Fruit fly (Drosophila melanogaster) whole organism, embryonic: ENCODE data around the gene cwo.

ENCODE experiments used
- Atf6 ChIP-seq: fragments of 200-800 bp; sonication (Bioruptor generic); IDR thresholded peaks from 2 replicates; pipeline ENCODE4 v1.3.6; 2022; ENCODE audit warnings: missing biosample characterization, missing genetic modification characterization
- CG12299 ChIP-seq: fragments of 200-800 bp; sonication (Bioruptor generic); optimal IDR thresholded peaks from 2 replicates; lab custom pipeline; 2018; ENCODE audit warnings: missing biosample characterization, mild to moderate bottlenecking, missing genetic modification characterization
- CG12769 ChIP-seq: fragments of 200-800 bp; sonication (Bioruptor generic); optimal IDR thresholded peaks from 2 replicates; lab custom pipeline; 2019; ENCODE audit warnings: missing biosample characterization, mild to moderate bottlenecking, missing genetic modification characterization, moderate library complexity
- CG13123 ChIP-seq: fragments of 200-800 bp; sonication (Bioruptor generic); optimal IDR thresholded peaks from 2 replicates; lab custom pipeline; 2016; ENCODE audit warnings: missing biosample characterization, missing genetic modification characterization
- CG13775 ChIP-seq: fragments of 200-800 bp; sonication (Bioruptor generic); optimal IDR thresholded peaks from 3 replicates; lab custom pipeline; 2017; ENCODE audit warnings: missing biosample characterization, mild to moderate bottlenecking, missing genetic modification characterization
- CG13894 ChIP-seq: fragments of 200-800 bp; sonication (Bioruptor generic); optimal IDR thresholded peaks from 3 replicates; lab custom pipeline; 2018; ENCODE audit warnings: missing biosample characterization, mild to moderate bottlenecking, missing genetic modification characterization, moderate library complexity
- CG14050 ChIP-seq: fragments of 200-800 bp; sonication (Bioruptor generic); IDR thresholded peaks from 3 replicates; pipeline ENCODE4 v1.3.6; 2022; ENCODE audit warnings: missing biosample characterization, missing genetic modification characterization
- CG17359 ChIP-seq: fragments of 200-800 bp; sonication (Bioruptor generic); optimal IDR thresholded peaks from 3 replicates; lab custom pipeline; 2018; ENCODE audit warnings: missing biosample characterization, mild to moderate bottlenecking, missing genetic modification characterization, moderate library complexity
- CG17829 ChIP-seq: fragments of 200-800 bp; optimal IDR thresholded peaks from 2 replicates; lab custom pipeline; 2019; ENCODE audit warnings: missing biosample characterization, mild to moderate bottlenecking, missing genetic modification characterization, moderate library complexity
- CG18011 ChIP-seq: fragments of 200-800 bp; sonication (Bioruptor generic); optimal IDR thresholded peaks from 2 replicates; lab custom pipeline; 2017; ENCODE audit warnings: missing biosample characterization, missing genetic modification characterization, mild to moderate bottlenecking, moderate library complexity, missing genotype
- CG2120 ChIP-seq: fragments of 200-800 bp; sonication (Bioruptor generic); optimal IDR thresholded peaks from 3 replicates; lab custom pipeline; 2016; ENCODE audit warnings: missing biosample characterization, missing genetic modification characterization
- CG31388 ChIP-seq: fragments of 200-800 bp; sonication (Bioruptor generic); optimal IDR thresholded peaks from 2 replicates; lab custom pipeline; 2016; ENCODE audit warnings: missing biosample characterization, missing genetic modification characterization
- CG32767 ChIP-seq: fragments of 200-800 bp; sonication (Bioruptor generic); IDR thresholded peaks from 2 replicates; pipeline ENCODE4 v1.3.6; 2022; ENCODE audit warnings: missing biosample characterization, missing genetic modification characterization
- CG42726 ChIP-seq: fragments of 200-800 bp; sonication (Bioruptor generic); IDR thresholded peaks from 2 replicates; pipeline ENCODE4 v1.3.6; 2022; ENCODE audit warnings: missing biosample characterization, missing genetic modification characterization; ENCODE audit not compliant: partially characterized antibody
- CG4820 ChIP-seq: fragments of 200-800 bp; sonication (Bioruptor generic); optimal IDR thresholded peaks from 3 replicates; lab custom pipeline; 2016; ENCODE audit warnings: missing biosample characterization, missing genetic modification characterization
- CG6654 ChIP-seq: fragments of 200-800 bp; sonication (Bioruptor generic); optimal IDR thresholded peaks from 2 replicates; lab custom pipeline; 2017; ENCODE audit warnings: missing biosample characterization, mild to moderate bottlenecking, missing genetic modification characterization
- CG7786 ChIP-seq: fragments of 200-800 bp; sonication (Bioruptor generic); optimal IDR thresholded peaks from 2 replicates; lab custom pipeline; 2016; ENCODE audit warnings: missing biosample characterization, missing genetic modification characterization
- CG8290 ChIP-seq, 3 experiments: fragments of 200-800 bp; sonication (Bioruptor generic); optimal IDR thresholded peaks; 2 replicates each; lab custom pipeline; 2016 to 2019; ENCODE audit warnings: missing biosample characterization in 3 of 3, missing genetic modification characterization in 3 of 3, mild to moderate bottlenecking in 2 of 3, moderate library complexity in 1 of 3
- CG9215 ChIP-seq: fragments of 200-800 bp; sonication (Bioruptor generic); IDR thresholded peaks from 2 replicates; pipeline ENCODE4 v1.3.6; 2022; ENCODE audit warnings: missing biosample characterization, missing genetic modification characterization
- CG9437 ChIP-seq: fragments of 200-800 bp; sonication (Bioruptor generic); optimal IDR thresholded peaks from 2 replicates; lab custom pipeline; 2018; ENCODE audit warnings: missing biosample characterization, mild to moderate bottlenecking, missing genetic modification characterization
- CG9817 ChIP-seq: fragments of 200-800 bp; sonication (Bioruptor generic); optimal IDR thresholded peaks from 2 replicates; lab custom pipeline; 2018; ENCODE audit warnings: missing biosample characterization, mild to moderate bottlenecking, missing genetic modification characterization, moderate library complexity
- Dek ChIP-seq: fragments of 200-800 bp; sonication (Bioruptor generic); optimal IDR thresholded peaks from 3 replicates; lab custom pipeline; 2019; ENCODE audit warnings: missing biosample characterization, mild to moderate bottlenecking, missing genetic modification characterization, moderate library complexity
- Dip2 ChIP-seq: fragments of 200-800 bp; sonication (Bioruptor generic); IDR thresholded peaks from 2 replicates; pipeline ENCODE4 v1.3.6; 2022; ENCODE audit warnings: missing biosample characterization, missing genetic modification characterization
- Doc3 ChIP-seq: fragments of 200-800 bp; sonication (Bioruptor generic); IDR thresholded peaks from 3 replicates; pipeline ENCODE4 v1.3.6; 2022; ENCODE audit warnings: missing biosample characterization, missing genetic modification characterization; ENCODE audit not compliant: partially characterized antibody
- Ets65A ChIP-seq: fragments of 200-800 bp; sonication (Bioruptor generic); peaks from one replicate; lab custom pipeline; 2016; ENCODE audit warnings: missing biosample characterization, missing genetic modification characterization
- Fer3 ChIP-seq: fragments of 200-800 bp; sonication (Bioruptor generic); optimal IDR thresholded peaks from 2 replicates; lab custom pipeline; 2018; ENCODE audit warnings: missing biosample characterization, mild to moderate bottlenecking, missing genetic modification characterization, moderate library complexity
- Gug ChIP-seq: fragments of 200-800 bp; sonication (Bioruptor generic); IDR thresholded peaks from 4 replicates; pipeline ENCODE4 v1.3.6; 2022; ENCODE audit warnings: missing biosample characterization, missing genetic modification characterization
- HmgZ ChIP-seq: fragments of 200-800 bp; sonication (Bioruptor generic); optimal IDR thresholded peaks from 2 replicates; lab custom pipeline; 2018; ENCODE audit warnings: missing biosample characterization, mild to moderate bottlenecking, missing genetic modification characterization
- Lhr ChIP-seq: fragments of 200-800 bp; sonication (Bioruptor generic); optimal IDR thresholded peaks from 3 replicates; lab custom pipeline; 2017; ENCODE audit warnings: mild to moderate bottlenecking, missing biosample characterization, missing genetic modification reagents, missing genetic modification characterization
- Med ChIP-seq: fragments of 200-800 bp; sonication (Bioruptor generic); peaks from one replicate; lab custom pipeline; 2016; ENCODE audit warnings: missing biosample characterization, missing genetic modification characterization, mild to moderate bottlenecking, inconsistent platforms, moderate library complexity
- Meics ChIP-seq: fragments of 200-800 bp; sonication (Bioruptor generic); optimal IDR thresholded peaks from 2 replicates; lab custom pipeline; 2017; ENCODE audit warnings: missing biosample characterization, mild to moderate bottlenecking, missing genetic modification characterization
- Neu2 ChIP-seq: fragments of 200-800 bp; sonication (Bioruptor generic); optimal IDR thresholded peaks from 3 replicates; lab custom pipeline; 2016; ENCODE audit warnings: missing biosample characterization, missing genetic modification characterization, borderline replicate concordance
- Optix ChIP-seq: fragments of 200-800 bp; sonication (Bioruptor generic); IDR thresholded peaks from 3 replicates; pipeline ENCODE4 v1.3.6; 2022; ENCODE audit warnings: missing biosample characterization, missing genetic modification characterization
- Pdp1 ChIP-seq, 2 experiments: fragments of 200-800 bp; sonication (Bioruptor generic); optimal IDR thresholded peaks; 3 replicates each; lab custom pipeline; 2016; ENCODE audit warnings: missing biosample characterization in 2 of 2, missing genetic modification characterization in 2 of 2, mild to moderate bottlenecking in 1 of 2, moderate library complexity in 1 of 2
- Xrp1 ChIP-seq: fragments of 200-800 bp; sonication (Bioruptor generic); IDR thresholded peaks from 2 replicates; pipeline ENCODE4 v1.3.6; 2022; ENCODE audit warnings: missing biosample characterization, missing genetic modification characterization
- ac ChIP-seq: fragments of 200-800 bp; sonication (Bioruptor generic); optimal IDR thresholded peaks from 3 replicates; lab custom pipeline; 2017; ENCODE audit warnings: missing biosample characterization, mild to moderate bottlenecking, missing genetic modification characterization
- ase ChIP-seq: fragments of 200-800 bp; sonication (Bioruptor generic); IDR thresholded peaks from 3 replicates; pipeline ENCODE4 v1.3.6; 2022; ENCODE audit warnings: missing biosample characterization, missing genetic modification characterization
- bbx ChIP-seq: fragments of 200-800 bp; sonication (Bioruptor generic); IDR thresholded peaks from 2 replicates; pipeline ENCODE4 v1.3.6; 2022; ENCODE audit warnings: missing biosample characterization, missing genetic modification characterization; ENCODE audit not compliant: partially characterized antibody
- cad ChIP-seq: fragments of >200 bp; optimal IDR thresholded peaks from 2 replicates; lab custom pipeline; 2017; ENCODE audit warnings: missing biosample characterization, missing genetic modification characterization
- crol ChIP-seq: fragments of 200-800 bp; sonication (Bioruptor generic); IDR thresholded peaks from 2 replicates; pipeline ENCODE4 v1.3.6; 2022; ENCODE audit warnings: missing biosample characterization, missing genetic modification characterization
- gfzf ChIP-seq: fragments of 200-800 bp; sonication (Bioruptor generic); optimal IDR thresholded peaks from 2 replicates; lab custom pipeline; 2016; ENCODE audit warnings: missing biosample characterization, mild to moderate bottlenecking, missing genetic modification characterization, moderate library complexity
- gro ChIP-seq: fragments of 200-800 bp; sonication (Bioruptor generic); optimal IDR thresholded peaks from 2 replicates; lab custom pipeline; 2016; ENCODE audit warnings: missing biosample characterization, missing genetic modification characterization
- hb ChIP-seq: fragments of 200-800 bp; sonication (Bioruptor generic); IDR thresholded peaks from 3 replicates; pipeline ENCODE4 v1.3.6; 2022; ENCODE audit warnings: missing biosample characterization, missing genetic modification characterization; ENCODE audit not compliant: partially characterized antibody
- otp ChIP-seq: fragments of 200-800 bp; sonication (Bioruptor generic); IDR thresholded peaks from 3 replicates; pipeline ENCODE4, ENCODE4 v1.3.6; 2022; ENCODE audit warnings: missing biosample characterization, missing genetic modification characterization
- pan ChIP-seq, 4 experiments: fragments of >200 bp in 3 of 4; fragments of 200-800 bp in 1 of 4; sonication (Bioruptor generic) in 1 of 4; optimal IDR thresholded peaks in 3 of 4; IDR thresholded peaks in 1 of 4; 2 replicates each; pipeline versions ENCODE4 v1.3.6 to Lab custom; 2017 to 2022; ENCODE audit warnings: missing biosample characterization in 2 of 4, missing genetic modification characterization in 2 of 4, mixed read lengths in 1 of 4
- sr ChIP-seq: fragments of 200-800 bp; sonication (Bioruptor generic); IDR thresholded peaks from 3 replicates; pipeline ENCODE4 v1.3.6; 2022; ENCODE audit warnings: missing biosample characterization, missing genetic modification characterization
- tup ChIP-seq: fragments of 200-800 bp; sonication (Bioruptor generic); optimal IDR thresholded peaks from 2 replicates; lab custom pipeline; 2016; ENCODE audit warnings: missing biosample characterization, mild to moderate bottlenecking, missing genetic modification characterization, moderate library complexity
- unpg ChIP-seq: fragments of 200-800 bp; sonication (Bioruptor generic); optimal IDR thresholded peaks from 3 replicates; lab custom pipeline; 2018; ENCODE audit warnings: missing biosample characterization, mild to moderate bottlenecking, missing genetic modification characterization, moderate library complexity
- usp ChIP-seq: fragments of >200 bp; optimal IDR thresholded peaks from 2 replicates; lab custom pipeline; 2017; ENCODE audit warnings: missing biosample characterization, missing genetic modification characterization

Gene cwo

DNA sequence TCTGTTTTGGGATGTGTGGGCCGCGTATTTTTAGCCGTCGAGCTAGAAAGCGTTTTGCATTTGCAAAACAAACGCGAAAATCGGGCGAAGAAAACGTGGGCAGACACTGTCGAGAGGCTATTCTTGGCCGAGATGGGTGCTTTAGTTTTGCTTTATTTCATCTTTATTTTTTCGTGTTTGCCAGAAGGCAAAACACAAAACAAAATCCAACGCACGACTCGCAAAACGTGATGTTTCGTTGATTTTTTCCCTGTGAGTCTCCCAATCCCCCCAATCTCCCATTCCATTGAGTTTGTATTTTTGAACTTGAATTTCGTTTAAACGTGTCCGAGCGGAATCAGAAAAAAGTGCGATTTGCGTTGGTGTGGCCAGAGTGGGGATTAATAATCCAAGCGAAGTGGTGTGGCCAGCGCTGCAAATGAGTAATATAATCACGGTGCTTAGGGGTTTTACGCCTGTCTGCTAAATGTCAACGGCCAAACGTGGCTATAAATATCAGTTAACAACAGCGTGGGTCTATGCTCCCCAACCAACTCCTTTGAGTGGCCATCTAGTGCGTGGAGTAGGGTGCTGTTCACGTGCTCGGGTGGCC lies 1.9 kb downstream of the cwo start (continued):
- no peak for TF ChIP-seq CG12299
- TF ChIP-seq Dek (tag; lab: Kevin White, UChicago): no peak
- no peak for TF ChIP-seq CG4820 (GFP tag; lab: Kevin White, UChicago)
- no peak for TF ChIP-seq CG2120
- TF ChIP-seq ac (GFP tag; lab: Kevin White, UChicago): no peak
- TF ChIP-seq CG9215 (GFP tag; lab: Robert Waterston, UW): no peak
- TF ChIP-seq CG9437 (GFP tag; lab: Kevin White, UChicago): no peak
- TF ChIP-seq Doc3 (GFP tag; lab: Robert Waterston, UW): 0 out of 3 replicates have a peak, but pooled peaks have one; percentile 31
- TF ChIP-seq CG42726 (GFP tag; lab: Robert Waterston, UW): no peak
- no peak for TF ChIP-seq unpg
- peak; percentile 71 for TF ChIP-seq CG12769
- TF ChIP-seq tup (GFP tag; lab: Kevin White, UChicago): no peak
- no peak for TF ChIP-seq CG13123
- TF ChIP-seq CG18011 (GFP tag; lab: Kevin White, UChicago): no peak
- TF ChIP-seq Xrp1 (GFP tag; lab: Robert Waterston, UW): no peak
- TF ChIP-seq Dip2 (GFP tag; lab: Robert Waterston, UW): no peak
- TF ChIP-seq Atf6: no peak
- no peak for TF ChIP-seq cad
- TF ChIP-seq CG17829 (tag; lab: Kevin White, UChicago): no peak
- no peak for TF ChIP-seq CG31388 (GFP tag; lab: Kevin White, UChicago)
- peak; percentile 69 for TF ChIP-seq sr (GFP tag; lab: Robert Waterston, UW)
- no peak for TF ChIP-seq usp (GFP tag; lab: Kevin White, UChicago)
- peak; percentile 75 for TF ChIP-seq Med (GFP tag; lab: Kevin White, UChicago)
- no peak for TF ChIP-seq ase (GFP tag; lab: Robert Waterston, UW)
- TF ChIP-seq Gug (GFP tag; lab: Robert Waterston, UW): no peak
- TF ChIP-seq CG8290 (GFP tag; optimal IDR thresholded peaks at IDR 0.05; lab: Kevin White, UChicago): no peak
- TF ChIP-seq CG8290 (tag; optimal IDR thresholded peaks at IDR 0.05; lab: Kevin White, UChicago): peak in 1 of 2 experiments; percentile 1
- no peak for TF ChIP-seq Neu2 (GFP tag; lab: Kevin White, UChicago)
- no peak for TF ChIP-seq CG13894 (tag; lab: Kevin White, UChicago)
- no peak for TF ChIP-seq HmgZ (tag; lab: Kevin White, UChicago)
- TF ChIP-seq CG9817: no peak
- TF ChIP-seq CG6654 (GFP tag; lab: Kevin White, UChicago): no peak
- no peak for TF ChIP-seq Fer3 (tag; lab: Kevin White, UChicago)
- no peak for TF ChIP-seq hb (GFP tag; lab: Robert Waterston, UW)
- no peak for TF ChIP-seq CG7786 (GFP tag; lab: Kevin White, UChicago)
- no peak for TF ChIP-seq Meics (GFP tag; lab: Kevin White, UChicago)
- 0 out of 2 replicates have a peak, but pooled peaks have one; percentile 20 for TF ChIP-seq bbx
- TF ChIP-seq crol (GFP tag; lab: Robert Waterston, UW): no peak
- TF ChIP-seq Ets65A (GFP tag; lab: Kevin White, UChicago): peak; percentile 46
- peak; percentile 38 for TF ChIP-seq gfzf (GFP tag; lab: Kevin White, UChicago)
- TF ChIP-seq gro (GFP tag; lab: Kevin White, UChicago): no peak
- no peak for TF ChIP-seq Optix (GFP tag; lab: Robert Waterston, UW)
- no peak for TF ChIP-seq CG14050
- TF ChIP-seq otp (GFP tag; lab: Robert Waterston, UW): no peak
- TF ChIP-seq Pdp1 (GFP tag; optimal IDR thresholded peaks at IDR 0.05; lab: Kevin White, UChicago): no peak
- TF ChIP-seq pan (optimal IDR thresholded peaks at IDR 0.05; lab: Kevin White, UChicago): no peak
- no peak for TF ChIP-seq pan (GFP tag; optimal IDR thresholded peaks at IDR 0.05 in 1 of 2, IDR thresholded peaks at IDR 0.05 in 1 of 2)
- no peak for TF ChIP-seq CG13775
- no peak for TF ChIP-seq CG17359 (tag; lab: Kevin White, UChicago)
- no peak for TF ChIP-seq CG32767 (GFP tag; lab: Robert Waterston, UW)
- no peak for TF ChIP-seq Lhr (GFP tag; lab: Kevin White, UChicago)
